Worm (Caenorhabditis elegans): ENCODE measurements around the gene C18B12.4.

Gene C18B12.4

DNA sequence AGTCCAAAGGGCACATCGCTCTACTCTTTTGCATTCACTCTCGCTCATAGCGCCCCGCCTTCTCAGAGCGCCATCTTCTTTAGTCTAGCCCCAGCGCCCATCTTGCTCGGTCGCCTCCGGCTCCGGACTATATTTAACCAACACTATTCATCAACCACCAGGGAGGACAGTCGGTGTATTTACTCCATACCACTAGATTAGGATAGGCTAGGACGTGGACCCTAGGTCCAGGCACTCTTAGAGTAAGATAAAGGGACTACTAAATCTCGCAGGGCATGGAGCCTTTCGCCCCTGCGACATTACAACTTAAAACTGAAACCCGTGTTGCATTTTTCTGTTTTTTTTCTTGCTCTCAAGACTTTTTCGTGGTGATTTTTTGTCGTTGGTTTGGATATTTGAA, 7.1 kb upstream of the C18B12.4 start:
- TF ChIP-seq ztf-11 (tag; optimal IDR thresholded peaks at IDR 0.05) (no peak), nhr-11 (tag; optimal IDR thresholded peaks at IDR 0.05) (no peak), C34B4.2 (tag; optimal IDR thresholded peaks at IDR 0.05) (no peak)

DNA sequence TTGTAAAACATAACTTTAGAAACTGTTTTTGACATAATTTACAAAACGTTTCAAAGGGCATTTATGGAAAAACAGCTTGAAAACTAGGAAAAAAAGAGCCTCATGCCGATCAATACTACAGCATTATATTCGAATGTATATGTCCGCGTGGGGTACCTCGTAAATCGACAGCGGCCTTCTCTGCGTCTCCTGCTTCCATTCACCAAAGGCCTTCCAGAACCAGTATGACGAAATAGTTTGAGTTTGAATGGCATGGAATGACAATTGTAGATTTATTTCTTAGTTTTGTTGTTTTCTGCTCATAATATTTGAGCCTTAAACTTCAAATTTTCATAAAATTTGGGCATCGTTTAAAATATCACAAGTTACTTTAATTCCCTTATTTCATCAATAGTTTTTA, 5.0 kb upstream of the C18B12.4 start:
- TF ChIP-seq alr-1 (tag; optimal IDR thresholded peaks at IDR 0.05; ENCODE audit: borderline replicate concordance) (no peak), aha-1 (tag; optimal IDR thresholded peaks at IDR 0.05) (no peak), nhr-71 (tag; optimal IDR thresholded peaks at IDR 0.05) (peak; percentile 15), rnt-1 (tag; optimal IDR thresholded peaks at IDR 0.05) (peak; percentile 9), egl-27 (tag; optimal IDR thresholded peaks at IDR 0.05) (no peak), sup-37 (GFP tag; optimal IDR thresholded peaks at IDR 0.05) (no peak), skn-1 (tag; optimal IDR thresholded peaks at IDR 0.05) (peak; percentile 49), grh-1 (GFP tag; IDR thresholded peaks at IDR 0.05) (no peak), ceh-82 (tag; optimal IDR thresholded peaks at IDR 0.05) (peak in 1 of 3 experiments; percentile 1), unc-30 (tag; optimal IDR thresholded peaks at IDR 0.05) (no peak), lin-13 (GFP tag; optimal IDR thresholded peaks at IDR 0.05) (no peak), zip-4 (GFP tag; optimal IDR thresholded peaks at IDR 0.05) (peak; percentile 13), egl-13 (tag; optimal IDR thresholded peaks at IDR 0.05) (no peak), hlh-17 (GFP tag; optimal IDR thresholded peaks at IDR 0.05; ENCODE audit: borderline replicate concordance) (no peak), lin-14 (GFP tag; optimal IDR thresholded peaks at IDR 0.05) (peak; percentile 47), snu-23 (GFP tag; optimal IDR thresholded peaks at IDR 0.05) (no peak), nhr-11 (tag; optimal IDR thresholded peaks at IDR 0.05) (no peak), vab-15 (tag; optimal IDR thresholded peaks at IDR 0.05) (no peak), swsn-7 (tag; optimal IDR thresholded peaks at IDR 0.05) (no peak), mep-1 (tag; optimal IDR thresholded peaks at IDR 0.05) (peak; percentile 1)

DNA sequence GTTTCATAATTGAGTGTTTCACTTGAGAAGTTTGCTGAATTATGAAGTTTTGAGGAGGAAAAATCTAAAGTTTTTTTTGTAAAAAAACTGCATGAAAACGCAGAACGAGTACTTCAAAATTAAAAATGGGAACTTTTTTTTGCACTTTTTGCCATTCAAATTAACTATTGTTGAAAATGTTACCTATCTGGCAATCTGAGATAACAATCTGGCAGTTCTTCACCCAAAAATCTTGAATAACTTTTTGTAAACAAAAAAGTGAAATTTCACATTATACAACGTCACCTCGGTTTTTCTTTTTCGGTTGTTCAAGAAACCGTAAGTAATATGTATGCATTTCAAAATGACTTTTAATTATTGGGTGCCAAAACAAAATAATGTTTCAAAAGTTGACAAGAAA, 2.1 kb upstream of the C18B12.4 start:
- TF ChIP-seq lin-14 (GFP tag; optimal IDR thresholded peaks at IDR 0.05): peak; percentile 31
- TF ChIP-seq nhr-47 (tag; optimal IDR thresholded peaks at IDR 0.05): no peak
- TF ChIP-seq blmp-1 (tag; optimal IDR thresholded peaks at IDR 0.05): peak; percentile 23
- TF ChIP-seq nhr-85 (tag): peak; percentile 64
- TF ChIP-seq unc-62 (GFP tag; optimal IDR thresholded peaks at IDR 0.05): no peak
- TF ChIP-seq pqm-1 (tag; optimal IDR thresholded peaks at IDR 0.05): no peak

ce11 chrX:15041340-15041739, 938 bp upstream of the C18B12.4 start:
- no peak for TF ChIP-seq ces-1 (GFP tag; optimal IDR thresholded peaks at IDR 0.05)
- TF ChIP-seq fkh-8 (tag; optimal IDR thresholded peaks at IDR 0.05): peak; percentile 9

DNA sequence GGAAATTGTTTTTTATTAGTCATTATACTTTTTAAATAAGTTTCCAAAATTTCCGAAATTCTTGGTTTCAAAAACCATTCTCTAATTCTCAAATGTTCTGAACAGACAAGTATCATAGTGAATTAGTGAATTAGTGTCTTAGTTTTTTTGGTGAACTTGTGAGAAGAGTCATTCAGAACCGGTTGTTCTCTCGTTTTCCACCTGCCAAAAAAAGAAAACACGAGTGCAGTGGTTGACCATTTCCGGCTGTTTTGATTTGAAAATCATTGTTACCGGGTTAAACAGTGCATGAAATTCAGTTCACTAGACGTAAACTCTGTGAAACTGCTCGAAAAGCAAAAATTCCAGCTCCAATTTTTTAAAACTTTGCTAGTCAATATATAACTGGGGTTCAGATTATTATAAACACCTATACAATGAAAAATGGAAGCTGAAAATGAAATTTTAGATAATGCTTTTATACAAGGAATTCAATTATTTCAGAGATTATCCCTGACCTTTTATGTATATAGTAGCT, 648 bp downstream of the C18B12.4 start:
- TF ChIP-seq isw-1 (GFP tag; IDR thresholded peaks at IDR 0.05): no peak
- TF ChIP-seq lsy-2 (tag; optimal IDR thresholded peaks at IDR 0.05): no peak
- TF ChIP-seq snu-23 (GFP tag; optimal IDR thresholded peaks at IDR 0.05): peak; percentile 10
- TF ChIP-seq lin-14 (GFP tag; optimal IDR thresholded peaks at IDR 0.05): peak; percentile 51
- no peak for TF ChIP-seq ceh-88 (GFP tag; IDR thresholded peaks at IDR 0.05)
- no peak for TF ChIP-seq ceh-82 (tag; optimal IDR thresholded peaks at IDR 0.05)
- TF ChIP-seq dsc-1 (tag; optimal IDR thresholded peaks at IDR 0.05): no peak
- TF ChIP-seq nhr-85 (tag): peak; percentile 80
- TF ChIP-seq efl-3 (GFP tag; optimal IDR thresholded peaks at IDR 0.05): no peak
- TF ChIP-seq tlp-1 (tag; optimal IDR thresholded peaks at IDR 0.05): no peak
- TF ChIP-seq nhr-71 (tag; optimal IDR thresholded peaks at IDR 0.05): no peak
- TF ChIP-seq rnt-1 (tag; optimal IDR thresholded peaks at IDR 0.05): no peak
- TF ChIP-seq xbp-1 (tag; optimal IDR thresholded peaks at IDR 0.05): no peak
- TF ChIP-seq swsn-7 (tag; optimal IDR thresholded peaks at IDR 0.05): no peak
- TF ChIP-seq nhr-12 (tag; optimal IDR thresholded peaks at IDR 0.05): no peak
- TF ChIP-seq egl-13 (tag; optimal IDR thresholded peaks at IDR 0.05): no peak
- TF ChIP-seq dpl-1 (GFP tag; optimal IDR thresholded peaks at IDR 0.05): no peak
- peak in 1 of 2 experiments; percentile 1 for TF ChIP-seq lin-35 (GFP tag; optimal IDR thresholded peaks at IDR 0.05)
- TF ChIP-seq fkh-10 (GFP tag; optimal IDR thresholded peaks at IDR 0.05): no peak
- TF ChIP-seq ceh-63 (GFP tag; optimal IDR thresholded peaks at IDR 0.05): no peak
- TF ChIP-seq pag-3 (tag; optimal IDR thresholded peaks at IDR 0.05; ENCODE audit: borderline replicate concordance, insufficient read depth): no peak
- TF ChIP-seq grh-1 (GFP tag; IDR thresholded peaks at IDR 0.05): peak; percentile 54
- no peak for TF ChIP-seq nhr-19 (GFP tag; conservative IDR thresholded peaks at IDR 0.05)
- TF ChIP-seq sup-37 (GFP tag; optimal IDR thresholded peaks at IDR 0.05): no peak

All from whole organism, L1 larva.